Fruit fly (Drosophila melanogaster) whole organism, embryonic: Measurements from ENCODE around the gene Kr-h1.
A peak's percentile ranks its signal among the peaks of the same experiment; 100 is the strongest.

Source experiments
- CG15601 ChIP-seq: fragments of 200-800 bp; sonication (Bioruptor generic); optimal IDR thresholded peaks from 3 replicates; lab custom pipeline; 2019; ENCODE audit warnings: missing biosample characterization, mild to moderate bottlenecking, missing genetic modification characterization, moderate library complexity
- Max ChIP-seq: fragments of 200-800 bp; sonication (Bioruptor generic); optimal IDR thresholded peaks from 2 replicates; lab custom pipeline; 2016; ENCODE audit warnings: missing biosample characterization, mild to moderate bottlenecking, missing genetic modification characterization

DNA sequence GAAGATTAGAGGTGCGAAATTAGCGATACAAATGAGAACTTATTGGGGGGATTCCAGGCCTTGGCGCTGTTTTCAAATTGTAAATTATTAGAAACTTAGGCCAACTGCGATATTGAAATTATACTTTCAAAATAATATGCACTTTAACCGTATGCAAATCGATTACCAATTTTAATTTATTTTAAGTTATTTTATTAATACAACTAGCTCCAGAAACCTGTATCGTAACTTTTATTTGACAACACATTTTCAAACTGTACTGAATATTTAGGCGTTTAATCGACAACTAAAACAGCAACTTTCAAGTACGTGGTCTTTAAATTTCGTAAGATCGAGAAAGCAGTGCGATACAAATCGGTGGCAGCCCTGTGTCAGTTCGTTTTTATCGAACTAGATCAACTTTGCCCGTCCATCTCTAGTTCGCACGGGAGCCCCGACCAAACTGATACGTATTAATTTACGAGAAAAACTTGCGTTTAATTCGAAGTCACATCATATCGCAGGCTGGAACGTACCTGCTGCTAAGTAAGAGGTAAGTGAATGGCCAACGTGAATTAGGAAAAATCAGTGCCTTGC lies 11.7 kb upstream of the Kr-h1 start, which contains the start of the genes CG9154 and Kr-h2:
- TF ChIP-seq Max (GFP tag; lab: Kevin White, UChicago) = peak; percentile 14
- TF ChIP-seq CG15601 (tag; lab: Kevin White, UChicago) = peak; percentile 48
